Fruit fly (Drosophila melanogaster) whole organism, prepupa: ENCODE measurements around the gene CG13282.

Source experiments
- CG11762 ChIP-seq: fragments of 200-800 bp; sonication (Bioruptor generic); optimal IDR thresholded peaks from 3 replicates; lab custom pipeline; 2016; ENCODE audit warnings: missing biosample characterization, missing genetic modification characterization; ENCODE audit not compliant: insufficient read depth
- Hr39 ChIP-seq: fragments of 200-800 bp; sonication (Bioruptor generic); optimal IDR thresholded peaks from 2 replicates; lab custom pipeline; 2016; ENCODE audit warnings: missing biosample characterization, missing genetic modification characterization
- fkh ChIP-seq: fragments of 200-800 bp; sonication (Bioruptor generic); optimal IDR thresholded peaks from 3 replicates; lab custom pipeline; 2017; ENCODE audit warnings: missing biosample characterization, mild to moderate bottlenecking, missing genetic modification characterization, moderate library complexity
- ss ChIP-seq, 2 experiments: fragments of 200-800 bp; sonication (Bioruptor generic); optimal IDR thresholded peaks; 2 replicates in 1 of 2; 3 replicates in 1 of 2; lab custom pipeline; 2017 to 2018; ENCODE audit warnings: mild to moderate bottlenecking in 2 of 2, missing biosample characterization in 2 of 2, missing genetic modification characterization in 2 of 2, moderate library complexity in 1 of 2

DNA sequence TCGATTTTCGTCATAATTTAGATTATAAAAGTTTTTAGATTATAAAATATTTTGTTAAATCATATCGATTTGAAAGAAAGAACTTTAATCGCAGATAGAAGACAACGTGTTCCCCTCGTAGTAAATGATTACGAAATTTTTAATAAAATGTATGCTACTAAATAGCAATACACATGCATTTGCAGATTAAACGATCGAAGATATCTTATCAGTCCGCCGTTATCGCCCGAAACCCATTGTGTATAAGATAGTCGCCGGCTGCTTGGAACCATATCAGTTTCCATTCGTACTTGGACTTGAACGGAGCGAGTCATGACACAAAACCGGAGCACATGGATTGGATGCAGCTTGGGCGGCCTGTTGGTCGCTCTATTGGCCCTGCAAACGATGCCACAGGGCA, 34.8 kb downstream of the CG13282 start:
- no peak for TF ChIP-seq ss (GFP tag; optimal IDR thresholded peaks at IDR 0.05; lab: Kevin White, UChicago)
- TF ChIP-seq CG11762 = no peak
- TF ChIP-seq fkh = no peak
- TF ChIP-seq Hr39 (GFP tag; lab: Kevin White, UChicago) = no peak
